Fruit fly (Drosophila melanogaster) S2 (cell line): ENCODE measurements around the gene Cyp18a1.

ENCODE experiments used
- CG8478 ChIP-seq: fragments of >200 bp; optimal IDR thresholded peaks from 2 replicates; lab custom pipeline; 2018
- CTCF ChIP-seq, 2 experiments: fragments of >200 bp; optimal IDR thresholded peaks; 2 replicates each; lab custom pipeline; 2018

- no peak for TF ChIP-seq CTCF (optimal IDR thresholded peaks at IDR 0.05; lab: Kevin White, UChicago)
- TF ChIP-seq CG8478 (lab: Kevin White, UChicago), result no peak
Observed at dm6 chrX:18643057-18643656, 49.7 kb downstream of the Cyp18a1 start.
